Worm (Caenorhabditis elegans) whole organism, mixed stage, embryonic: ENCODE data around the gene srh-41.

ENCODE experiments used
- M03D4.4 ChIP-seq: sonication (generic microtip); optimal IDR thresholded peaks from 2 replicates; lab custom pipeline; 2017; ENCODE audit warnings: mild to moderate bottlenecking, missing genetic modification characterization, missing compliant biosample characterization
- blmp-1 ChIP-seq: fragments of 150-350 bp; optimal IDR thresholded peaks from 2 replicates; lab custom pipeline; 2014; ENCODE audit warnings: missing biosample characterization, missing genetic modification characterization
- ceh-39 ChIP-seq: fragments of 150-350 bp; optimal IDR thresholded peaks from 2 replicates; lab custom pipeline; 2014; ENCODE audit warnings: missing biosample characterization, missing genetic modification characterization
- ceh-43 ChIP-seq: fragments of 200-800 bp; sonication (Bioruptor generic); optimal IDR thresholded peaks from 2 replicates; lab custom pipeline; 2018; ENCODE audit warnings: mild to moderate bottlenecking, missing genetic modification characterization, moderate library complexity, missing compliant biosample characterization
- ceh-83 ChIP-seq: fragments of 200-800 bp; sonication (Bioruptor generic); optimal IDR thresholded peaks from 2 replicates; lab custom pipeline; 2018; ENCODE audit warnings: mild to moderate bottlenecking, missing genetic modification characterization, missing compliant biosample characterization
- ces-1 ChIP-seq: fragments of 150-350 bp; optimal IDR thresholded peaks from 2 replicates; lab custom pipeline; 2014; ENCODE audit warnings: missing biosample characterization, missing genetic modification reagents, missing genetic modification characterization
- cnd-1 ChIP-seq: fragments of 200-800 bp; sonication (Bioruptor generic); optimal IDR thresholded peaks from 2 replicates; lab custom pipeline; 2018; ENCODE audit warnings: mild to moderate bottlenecking, missing genetic modification characterization, missing compliant biosample characterization
- elt-1 ChIP-seq: sonication (generic microtip); optimal IDR thresholded peaks from 2 replicates; lab custom pipeline; 2017; ENCODE audit warnings: missing genetic modification characterization, mild to moderate bottlenecking, missing compliant biosample characterization, antibody characterized with exemption, moderate library complexity, borderline replicate concordance; ENCODE audit not compliant: insufficient read depth
- elt-3 ChIP-seq: fragments of 150-350 bp; optimal IDR thresholded peaks from 2 replicates; lab custom pipeline; 2014; ENCODE audit warnings: missing biosample characterization, missing genetic modification characterization
- ham-2 ChIP-seq: fragments of 200-800 bp; sonication (Bioruptor generic); optimal IDR thresholded peaks from 2 replicates; lab custom pipeline; 2018; ENCODE audit warnings: mild to moderate bottlenecking, missing genetic modification characterization, missing compliant biosample characterization
- hlh-1 ChIP-seq: fragments of 150-350 bp; optimal IDR thresholded peaks from 2 replicates; lab custom pipeline; 2014; ENCODE audit warnings: missing biosample characterization, missing genetic modification reagents, missing genetic modification characterization
- lin-13 ChIP-seq: fragments of 150-350 bp; optimal IDR thresholded peaks from 2 replicates; lab custom pipeline; 2014; ENCODE audit warnings: missing biosample characterization, missing genetic modification characterization
- lin-32 ChIP-seq: fragments of 200-800 bp; sonication (Bioruptor generic); optimal IDR thresholded peaks from 2 replicates; lab custom pipeline; 2018; ENCODE audit warnings: mild to moderate bottlenecking, missing genetic modification characterization, missing compliant biosample characterization
- lsy-2 ChIP-seq: fragments of 150-350 bp; optimal IDR thresholded peaks from 2 replicates; lab custom pipeline; 2014; ENCODE audit warnings: missing biosample characterization, missing genetic modification characterization
- mab-5 ChIP-seq: fragments of 150-350 bp; optimal IDR thresholded peaks from 2 replicates; lab custom pipeline; 2014; ENCODE audit warnings: missing biosample characterization, missing genetic modification characterization
- mep-1 ChIP-seq: fragments of 150-350 bp; optimal IDR thresholded peaks from 2 replicates; lab custom pipeline; 2017; ENCODE audit warnings: missing biosample characterization, missing genetic modification reagents, missing genetic modification characterization, inconsistent platforms
- mls-2 ChIP-seq: sonication (generic microtip); optimal IDR thresholded peaks from 2 replicates; lab custom pipeline; 2016; ENCODE audit warnings: mild to moderate bottlenecking, missing genetic modification characterization, moderate library complexity, missing compliant biosample characterization
- nhr-12 ChIP-seq: fragments of 150-350 bp; optimal IDR thresholded peaks from 2 replicates; lab custom pipeline; 2014; ENCODE audit warnings: missing biosample characterization, missing genetic modification characterization
- nhr-2 ChIP-seq: fragments of 150-350 bp; optimal IDR thresholded peaks from 2 replicates; lab custom pipeline; 2014; ENCODE audit warnings: missing biosample characterization, missing genetic modification characterization
- nhr-237 ChIP-seq: fragments of 150-350 bp; optimal IDR thresholded peaks from 2 replicates; lab custom pipeline; 2014; ENCODE audit warnings: missing biosample characterization, missing genetic modification characterization
- nhr-28 ChIP-seq: fragments of 150-350 bp; optimal IDR thresholded peaks from 2 replicates; lab custom pipeline; 2014; ENCODE audit warnings: missing biosample characterization, missing genetic modification characterization
- nhr-76 ChIP-seq: sonication (generic microtip); optimal IDR thresholded peaks from 2 replicates; lab custom pipeline; 2017; ENCODE audit warnings: missing biosample characterization, missing genetic modification characterization
- pha-4 ChIP-seq: fragments of 150-350 bp; optimal IDR thresholded peaks from 2 replicates; lab custom pipeline; 2018; ENCODE audit warnings: missing biosample characterization, missing genetic modification reagents, missing genetic modification characterization
- sem-2 ChIP-seq: fragments of 200-800 bp; sonication (Bioruptor generic); optimal IDR thresholded peaks from 2 replicates; lab custom pipeline; 2018; ENCODE audit warnings: mild to moderate bottlenecking, missing genetic modification characterization, missing compliant biosample characterization
- snpc-4 ChIP-seq: fragments of 150-350 bp; optimal IDR thresholded peaks from 2 replicates; lab custom pipeline; 2014; ENCODE audit warnings: missing biosample characterization, missing genetic modification characterization
- sptf-1 ChIP-seq: sonication (generic microtip); optimal IDR thresholded peaks from 2 replicates; lab custom pipeline; 2017; ENCODE audit warnings: mild to moderate bottlenecking, missing genetic modification characterization, moderate library complexity, missing compliant biosample characterization
- tbx-8 ChIP-seq: fragments of 200-800 bp; sonication (Bioruptor generic); optimal IDR thresholded peaks from 2 replicates; lab custom pipeline; 2018; ENCODE audit warnings: mild to moderate bottlenecking, missing genetic modification characterization, moderate library complexity, missing compliant biosample characterization
- unc-120 ChIP-seq: sonication (generic microtip); optimal IDR thresholded peaks from 2 replicates; lab custom pipeline; 2017; ENCODE audit warnings: missing genetic modification characterization, missing compliant biosample characterization; ENCODE audit not compliant: poor library complexity, severe bottlenecking
- unc-39 ChIP-seq: fragments of 150-350 bp; optimal IDR thresholded peaks from 2 replicates; lab custom pipeline; 2014; ENCODE audit warnings: missing biosample characterization, missing genetic modification characterization
- unc-62 ChIP-seq: fragments of 150-350 bp; optimal IDR thresholded peaks from 2 replicates; lab custom pipeline; 2014; ENCODE audit warnings: missing biosample characterization, missing genetic modification reagents, missing genetic modification characterization
- zip-8 ChIP-seq: fragments of 150-350 bp; optimal IDR thresholded peaks from 2 replicates; lab custom pipeline; 2014; ENCODE audit warnings: missing biosample characterization, missing genetic modification characterization
- ztf-11 ChIP-seq: fragments of 150-350 bp; optimal IDR thresholded peaks from 2 replicates; lab custom pipeline; 2014; ENCODE audit warnings: missing biosample characterization, missing genetic modification characterization

srh-41 gene

DNA sequence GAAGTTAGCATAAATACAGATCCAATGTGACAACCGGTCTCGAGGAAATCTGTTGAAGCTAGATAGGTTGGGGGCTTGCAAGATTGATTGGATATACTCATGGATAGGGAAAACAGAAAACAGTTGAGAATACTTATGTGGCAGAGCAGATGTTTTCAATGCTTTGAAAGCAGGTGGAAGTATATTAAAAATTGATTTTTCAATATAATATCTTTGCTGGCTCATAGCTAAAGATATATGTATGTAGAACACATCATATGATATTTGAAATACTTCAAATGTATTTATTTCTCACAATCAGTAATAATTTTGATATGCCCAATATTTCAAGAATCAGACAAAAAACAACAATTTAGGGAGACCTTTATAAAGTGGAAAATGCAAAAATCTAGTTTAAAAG, at the start of gene srh-41:
Gene srh-41 (minus strand): TSS at position 101 of the 400 bp plus-strand sequence.
- TF ChIP-seq nhr-2 (tag; lab: Kevin White, UChicago) (no peak), elt-1 (tag; lab: Kevin White, UChicago) (no peak), lsy-2 (tag; lab: Kevin White, UChicago) (no peak), ceh-39 (tag; lab: Kevin White, UChicago) (no peak), zip-8 (tag; lab: Kevin White, UChicago) (no peak), cnd-1 (tag; lab: Kevin White, UChicago) (no peak), lin-13 (tag; lab: Kevin White, UChicago) (no peak), lin-32 (GFP tag; lab: Kevin White, UChicago) (no peak), ham-2 (GFP tag; lab: Kevin White, UChicago) (no peak), ces-1 (no peak), unc-39 (tag; lab: Kevin White, UChicago) (no peak), ceh-83 (no peak), M03D4.4 (tag; lab: Kevin White, UChicago) (no peak), mls-2 (tag; lab: Kevin White, UChicago) (no peak)

- peak; percentile 74 for TF ChIP-seq ces-1
- TF ChIP-seq tbx-8: no peak
Observed at ce11 chrII:14321225-14321624, 34.0 kb upstream of the srh-41 start.

DNA sequence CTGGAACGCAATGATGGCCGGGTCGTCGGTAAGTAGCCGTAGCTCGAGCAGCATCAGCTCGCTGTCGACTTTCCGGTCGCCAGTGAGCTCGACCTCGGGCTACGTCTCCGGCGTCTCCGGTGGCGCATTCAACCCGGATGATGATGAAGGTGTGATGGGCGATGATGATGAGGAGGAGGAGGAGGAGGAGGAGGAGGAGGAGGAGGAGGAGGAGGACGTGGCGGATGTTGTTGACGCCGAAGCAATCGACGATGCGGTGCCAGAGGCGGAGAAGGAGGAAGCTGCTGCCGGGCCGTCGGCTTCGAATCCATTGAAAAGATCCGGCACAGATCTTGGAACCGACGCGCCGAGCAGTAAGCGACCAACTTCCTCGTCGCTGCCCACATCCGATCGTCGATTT, 32.0 kb upstream of the srh-41 start:
- no peak for TF ChIP-seq nhr-28 (tag; lab: Kevin White, UChicago)
- TF ChIP-seq lin-13 (tag; lab: Kevin White, UChicago): no peak
- TF ChIP-seq mls-2 (tag; lab: Kevin White, UChicago): peak; percentile 0

DNA sequence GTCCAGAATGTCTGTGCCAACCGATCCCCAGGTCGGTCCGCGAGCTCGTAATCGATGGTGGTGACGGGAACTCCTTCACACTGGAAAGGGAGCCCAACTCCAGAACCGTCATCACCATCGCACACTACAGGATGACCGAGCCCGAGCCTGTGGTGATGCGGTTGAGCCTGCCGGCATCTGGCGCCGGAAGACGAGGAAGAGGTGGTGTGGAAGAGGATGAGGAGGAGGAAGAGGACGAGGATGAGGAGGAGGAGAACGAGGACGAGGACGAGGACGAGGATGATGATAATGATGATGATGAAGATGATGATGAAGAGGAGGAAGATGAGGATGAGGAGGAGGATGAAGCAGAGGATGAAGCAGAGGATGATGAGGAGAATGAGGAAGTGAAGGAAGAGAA, 30.9 kb upstream of the srh-41 start, which contains the start of gene Y54G11A.14:
Gene Y54G11A.14 (plus strand): TSS at position 132 of the 400 bp plus-strand sequence.
- TF ChIP-seq nhr-2 (tag; lab: Kevin White, UChicago): no peak
- TF ChIP-seq ceh-43 (GFP tag; lab: Kevin White, UChicago): no peak
- TF ChIP-seq mep-1 (tag; lab: Kevin White, UChicago): no peak
- TF ChIP-seq nhr-12 (tag; lab: Kevin White, UChicago): no peak
- TF ChIP-seq elt-3 (tag; lab: Kevin White, UChicago): no peak
- TF ChIP-seq M03D4.4 (tag; lab: Kevin White, UChicago): no peak
- TF ChIP-seq ces-1: no peak
- no peak for TF ChIP-seq nhr-237 (tag; lab: Kevin White, UChicago)
- TF ChIP-seq mab-5 (tag; lab: Kevin White, UChicago): no peak
- no peak for TF ChIP-seq snpc-4 (tag; lab: Kevin White, UChicago)
- no peak for TF ChIP-seq mls-2 (tag; lab: Kevin White, UChicago)
- no peak for TF ChIP-seq unc-62 (GFP tag; lab: Kevin White, UChicago)
- no peak for TF ChIP-seq sem-2 (GFP tag; lab: Kevin White, UChicago)
- no peak for TF ChIP-seq sptf-1 (tag; lab: Kevin White, UChicago)
- TF ChIP-seq pha-4 (tag; lab: Kevin White, UChicago): no peak
- no peak for TF ChIP-seq elt-1 (tag; lab: Kevin White, UChicago)

ce11 chrII:14312182-14312581, 25.0 kb upstream of the srh-41 start:
- no peak for TF ChIP-seq hlh-1
- no peak for TF ChIP-seq tbx-8
- TF ChIP-seq cnd-1 (tag; lab: Kevin White, UChicago): no peak
- no peak for TF ChIP-seq blmp-1 (tag; lab: Kevin White, UChicago)
- TF ChIP-seq zip-8 (tag; lab: Kevin White, UChicago): no peak
- no peak for TF ChIP-seq nhr-2 (tag; lab: Kevin White, UChicago)
- no peak for TF ChIP-seq ceh-43 (GFP tag; lab: Kevin White, UChicago)
- TF ChIP-seq unc-39 (tag; lab: Kevin White, UChicago): no peak
- no peak for TF ChIP-seq elt-1 (tag; lab: Kevin White, UChicago)

DNA sequence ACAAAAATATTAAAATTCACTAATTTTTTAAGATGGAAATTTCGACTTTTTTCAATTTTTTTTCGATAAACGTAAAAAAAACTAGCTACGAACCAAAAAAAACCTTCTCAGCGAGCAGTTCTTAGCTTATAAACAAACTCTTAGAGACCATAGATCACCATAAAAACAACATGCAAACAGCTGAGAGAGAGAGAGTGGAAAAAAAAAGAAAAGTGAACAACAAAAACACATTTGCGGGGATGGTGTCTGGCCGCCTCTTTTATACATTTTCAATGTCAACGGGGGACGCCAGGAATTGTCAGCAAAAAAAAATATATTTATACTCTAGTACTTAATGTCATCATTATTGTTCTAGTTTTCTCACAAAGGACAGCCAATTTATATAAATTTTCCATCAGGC, 24.4 kb upstream of the srh-41 start:
- TF ChIP-seq nhr-2 (tag; lab: Kevin White, UChicago) (no peak), zip-8 (tag; lab: Kevin White, UChicago) (no peak), blmp-1 (tag; lab: Kevin White, UChicago) (no peak), ham-2 (GFP tag; lab: Kevin White, UChicago) (no peak), ceh-39 (tag; lab: Kevin White, UChicago) (no peak), cnd-1 (tag; lab: Kevin White, UChicago) (no peak), elt-3 (tag; lab: Kevin White, UChicago) (no peak), nhr-28 (tag; lab: Kevin White, UChicago) (no peak), unc-120 (no peak), mls-2 (tag; lab: Kevin White, UChicago) (no peak), ztf-11 (no peak), ces-1 (no peak), hlh-1 (no peak), nhr-76 (no peak), sptf-1 (tag; lab: Kevin White, UChicago) (no peak), unc-62 (GFP tag; lab: Kevin White, UChicago) (no peak)
